Worm (Caenorhabditis elegans): ENCODE results near the gene pipp-4P.

Gene pipp-4P

DNA sequence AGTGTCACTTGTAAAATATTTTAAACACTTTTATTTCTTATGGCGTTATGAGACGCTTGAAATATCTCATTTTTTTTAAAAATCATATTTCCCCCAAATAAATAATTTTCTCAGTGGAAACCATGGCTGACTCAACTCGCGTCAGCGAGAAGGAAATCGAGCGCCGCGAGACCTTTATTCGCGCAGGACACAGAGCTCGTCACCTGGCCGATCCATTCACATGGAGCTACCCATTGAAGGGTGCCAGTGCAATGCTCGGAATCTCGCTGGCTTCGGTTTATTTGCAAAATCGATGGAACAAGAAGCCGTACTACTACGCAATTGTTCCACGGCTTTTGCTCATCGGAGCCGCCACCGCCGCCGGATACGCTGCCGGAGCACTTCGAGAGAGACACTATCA lies 32.3 kb upstream of the pipp-4P start, which contains the start of gene nduc-2 (continued):
- TF ChIP-seq ztf-25 (GFP tag; IDR thresholded peaks at IDR 0.05) (no peak), lin-54 (GFP tag; optimal IDR thresholded peaks at IDR 0.05) (no peak), sea-2 (GFP tag; IDR thresholded peaks at IDR 0.05) (no peak), Y67H2A.10 (GFP tag; conservative IDR thresholded peaks at IDR 0.05) (no peak), tlf-1 (GFP tag; optimal IDR thresholded peaks at IDR 0.05) (no peak), C06A6.2 (GFP tag; conservative IDR thresholded peaks at IDR 0.05) (no peak), dpff-1 (tag; optimal IDR thresholded peaks at IDR 0.05) (no peak), hmg-1.2 (GFP tag; IDR thresholded peaks at IDR 0.05) (peak; percentile 13; the same call in 1 of the 2 replicates), F52B5.7 (tag; optimal IDR thresholded peaks at IDR 0.05) (peak; percentile 13), let-526 (GFP tag; IDR thresholded peaks at IDR 0.05) (no peak), Y79H2A.3 (GFP tag; conservative IDR thresholded peaks at IDR 0.05) (no peak)

DNA sequence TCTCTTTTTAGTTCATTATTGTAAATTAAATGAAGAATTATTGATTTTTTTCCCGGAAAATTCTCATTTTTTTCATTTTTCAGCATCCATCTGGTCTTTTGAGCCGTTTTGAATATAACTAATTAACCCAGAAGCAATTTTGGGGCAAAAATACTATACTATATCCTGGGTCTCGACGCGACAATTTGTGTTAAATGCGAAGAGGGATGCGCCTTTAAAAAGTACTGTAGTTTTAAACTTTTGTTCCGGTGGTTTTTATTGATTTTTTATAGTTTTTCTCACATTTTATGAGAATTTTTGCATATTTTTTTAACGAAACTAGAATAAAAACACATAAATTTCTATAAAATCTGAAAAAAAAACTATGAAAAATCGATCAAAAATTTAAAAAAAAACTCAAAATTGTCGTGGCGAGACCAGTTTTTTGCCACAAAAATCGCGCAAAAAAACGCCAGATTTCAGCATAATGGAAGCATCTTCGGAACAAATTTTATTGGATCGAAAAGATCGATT lies 31.0 kb upstream of the pipp-4P start, which contains the start of gene tbcc-1:
Gene tbcc-1, plus strand, starts transcription at position 463 of the 513 bp plus-strand sequence.
- TF ChIP-seq snpc-3.4 (tag; optimal IDR thresholded peaks at IDR 0.05): peak; percentile 8
- peak; percentile 24 for TF ChIP-seq lin-54 (GFP tag; optimal IDR thresholded peaks at IDR 0.05)
- no peak for TF ChIP-seq F57A8.1 (GFP tag; optimal IDR thresholded peaks at IDR 0.05)
- no peak for TF ChIP-seq nhr-90 (tag; optimal IDR thresholded peaks at IDR 0.05)
- no peak for TF ChIP-seq B0261.1 (tag; optimal IDR thresholded peaks at IDR 0.05)
- TF ChIP-seq nfyb-1 (GFP tag; IDR thresholded peaks at IDR 0.05): no peak
- TF ChIP-seq hrde-1 (tag; optimal IDR thresholded peaks at IDR 0.05; ENCODE audit: borderline replicate concordance): peak; percentile 46
- TF ChIP-seq F33H1.4 (GFP tag; IDR thresholded peaks at IDR 0.05): peak; percentile 48; the same call in 1 of the 2 replicates
- TF ChIP-seq madf-6 (GFP tag; IDR thresholded peaks at IDR 0.05): peak; percentile 51; the same call in 1 of the 2 replicates
- TF ChIP-seq B0019.2 (GFP tag; conservative IDR thresholded peaks at IDR 0.05): no peak
- TF ChIP-seq pha-4 (tag; optimal IDR thresholded peaks at IDR 0.05): no peak
- peak; percentile 2 for TF ChIP-seq unc-130 (GFP tag; optimal IDR thresholded peaks at IDR 0.05)
- peak; percentile 58 for TF ChIP-seq lsl-1 (GFP tag; optimal IDR thresholded peaks at IDR 0.05)
- no peak for TF ChIP-seq ztf-26 (tag; optimal IDR thresholded peaks at IDR 0.05)
- TF ChIP-seq ztf-6 (GFP tag; IDR thresholded peaks at IDR 0.05): no peak
- no peak for TF ChIP-seq him-1 (tag; optimal IDR thresholded peaks at IDR 0.05)
- no peak for TF ChIP-seq aptf-2 (GFP tag; conservative IDR thresholded peaks at IDR 0.05)
- peak; percentile 15 for TF ChIP-seq tbp1 (GFP tag; optimal IDR thresholded peaks at IDR 0.05)
- TF ChIP-seq xnd-1 (tag; optimal IDR thresholded peaks at IDR 0.05): peak; percentile 29

DNA sequence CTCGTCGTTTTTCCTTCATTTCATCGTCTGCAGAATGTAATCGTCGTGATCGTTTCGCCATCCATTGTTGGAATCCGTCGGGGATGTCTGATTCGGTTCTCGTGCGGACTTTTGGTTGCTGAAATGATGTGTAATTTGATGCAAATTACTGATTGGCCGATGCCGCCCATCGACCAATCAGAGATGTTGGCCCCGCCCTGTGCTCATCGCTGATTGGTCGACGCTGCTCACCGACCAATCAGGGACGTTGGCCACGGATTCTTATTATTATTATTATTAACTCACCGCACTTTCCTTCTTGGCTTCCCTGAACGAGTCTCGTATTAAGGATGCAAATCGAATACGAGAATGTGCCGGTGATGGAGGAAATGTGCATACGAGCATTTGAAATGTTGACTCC lies 25.0 kb upstream of the pipp-4P start:
- TF ChIP-seq zfh-2 (GFP tag; conservative IDR thresholded peaks at IDR 0.05): 0 out of 2 replicates have a peak, but pooled peaks have one; percentile 9
- TF ChIP-seq ztf-6 (GFP tag; IDR thresholded peaks at IDR 0.05): no peak
- 0 out of 2 replicates have a peak, but pooled peaks have one; percentile 13 for TF ChIP-seq nfyb-1 (GFP tag; IDR thresholded peaks at IDR 0.05)

DNA sequence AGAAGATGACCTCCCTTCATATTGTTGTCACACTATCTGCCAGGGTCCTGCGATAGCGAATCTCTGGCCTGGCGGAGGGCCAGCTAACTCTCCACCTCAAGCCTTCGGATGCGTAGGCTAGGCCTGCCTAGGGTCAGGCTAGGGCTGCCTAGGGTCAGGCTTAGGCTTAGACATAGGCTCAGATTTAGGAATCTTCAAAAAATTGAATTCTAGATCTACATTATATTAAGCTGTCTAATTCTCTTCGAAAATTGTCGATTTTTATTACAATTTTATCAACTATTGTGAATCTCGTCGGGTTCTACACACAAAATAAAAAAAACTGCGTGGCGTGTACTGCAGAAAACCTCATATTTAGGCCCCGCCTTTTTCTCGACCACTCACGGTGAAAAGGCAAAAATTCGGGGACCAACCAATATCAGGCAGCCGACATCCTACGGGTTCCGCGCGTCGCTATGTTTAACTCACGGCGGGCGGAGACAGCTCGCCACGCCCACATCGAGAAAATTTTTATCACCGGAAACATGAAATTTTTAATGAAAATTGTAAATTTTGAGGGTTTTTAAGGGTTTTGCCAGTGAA lies 23.5 kb upstream of the pipp-4P start:
- no peak for TF ChIP-seq tlf-1 (GFP tag; optimal IDR thresholded peaks at IDR 0.05)
- TF ChIP-seq dox-1 (GFP tag; IDR thresholded peaks at IDR 0.05): peak; percentile 70
- TF ChIP-seq die-1 (tag; optimal IDR thresholded peaks at IDR 0.05): no peak
- TF ChIP-seq snpc-1.1 (tag; optimal IDR thresholded peaks at IDR 0.05; ENCODE audit: insufficient read depth): peak; percentile 61
- TF ChIP-seq snpc-3.4 (tag; optimal IDR thresholded peaks at IDR 0.05): no peak
- no peak for TF ChIP-seq nhr-179 (tag; optimal IDR thresholded peaks at IDR 0.05)
- no peak for TF ChIP-seq attf-3 (GFP tag; conservative IDR thresholded peaks at IDR 0.05)
- no peak for TF ChIP-seq Y79H2A.3 (GFP tag; conservative IDR thresholded peaks at IDR 0.05)
- TF ChIP-seq hlh-26 (GFP tag; conservative IDR thresholded peaks at IDR 0.05): no peak
- no peak for TF ChIP-seq K12H6.12 (tag; optimal IDR thresholded peaks at IDR 0.05)
- no peak for TF ChIP-seq bed-2 (GFP tag; IDR thresholded peaks at IDR 0.05)
- no peak for TF ChIP-seq ceh-79 (tag; optimal IDR thresholded peaks at IDR 0.05)
- no peak for TF ChIP-seq F22D6.2 (tag; optimal IDR thresholded peaks at IDR 0.05)
- no peak for TF ChIP-seq akir-1 (GFP tag; optimal IDR thresholded peaks at IDR 0.05)
- no peak for TF ChIP-seq egl-44 (GFP tag; IDR thresholded peaks at IDR 0.05)
- TF ChIP-seq attf-5 (GFP tag; optimal IDR thresholded peaks at IDR 0.05): no peak
- no peak for TF ChIP-seq cebp-2 (GFP tag; IDR thresholded peaks at IDR 0.05)

Measured in whole organism, young adult.